Worm (Caenorhabditis elegans) whole organism, midembryonic: Measurements from ENCODE around the gene hmp-1.

ENCODE experiments used
- T22C8.4 ChIP-seq: fragments of 200-800 bp; sonication (Bioruptor generic); IDR thresholded peaks from 2 replicates; pipeline ENCODE4 v1.3.6; 2022; ENCODE audit warnings: missing genetic modification characterization, missing compliant biosample characterization
- cog-1 ChIP-seq: sonication (generic microtip); optimal IDR thresholded peaks from 2 replicates; lab custom pipeline; 2016; ENCODE audit warnings: missing genetic modification characterization, missing compliant biosample characterization
- flt-1 ChIP-seq: fragments of 200-800 bp; sonication (Bioruptor generic); IDR thresholded peaks from 2 replicates; pipeline ENCODE4 v1.3.6; 2022; ENCODE audit warnings: missing genetic modification characterization, missing compliant biosample characterization
- klf-2 ChIP-seq: fragments of 200-800 bp; sonication (Bioruptor generic); conservative IDR thresholded peaks from 2 replicates; pipeline ENCODE4 v1.3.6; 2022; ENCODE audit warnings: missing genetic modification reagents, missing genetic modification characterization, missing compliant biosample characterization
- med-1 ChIP-seq: sonication (generic microtip); optimal IDR thresholded peaks from 2 replicates; lab custom pipeline; 2017; ENCODE audit warnings: missing genetic modification characterization, mild to moderate bottlenecking, missing compliant biosample characterization, antibody characterized with exemption, missing genetic modification reagents; ENCODE audit not compliant: insufficient read depth
- ref-1 ChIP-seq: fragments of 200-800 bp; sonication (Bioruptor generic); conservative IDR thresholded peaks from 2 replicates; pipeline ENCODE4 v1.3.6; 2022; ENCODE audit warnings: missing genetic modification reagents, missing genetic modification characterization, missing compliant biosample characterization
- tab-1 ChIP-seq: fragments of 200-800 bp; sonication (Bioruptor generic); IDR thresholded peaks from 2 replicates; pipeline ENCODE4 v1.3.6; 2022; ENCODE audit warnings: missing genetic modification characterization, missing compliant biosample characterization
- ztf-23 ChIP-seq: fragments of 200-800 bp; sonication (Bioruptor generic); IDR thresholded peaks from 2 replicates; pipeline ENCODE4 v1.3.6; 2022; ENCODE audit warnings: missing genetic modification reagents, missing genetic modification characterization, missing compliant biosample characterization
- ztf-29 ChIP-seq: fragments of 200-800 bp; sonication (Bioruptor generic); IDR thresholded peaks from 2 replicates; pipeline ENCODE4 v1.3.6; 2022; ENCODE audit warnings: missing genetic modification reagents, missing genetic modification characterization, missing compliant biosample characterization

The hmp-1 gene

ce11 chrV:11829282-11829681, 16.4 kb upstream of the hmp-1 start, which contains the start of gene col-158:
Gene col-158, plus strand, starts transcription at chrV:11829582.
- TF ChIP-seq ztf-23 (GFP tag; lab: Robert Waterston, UW) (no peak), flt-1 (GFP tag; lab: Robert Waterston, UW) (no peak), T22C8.4 (GFP tag; lab: Robert Waterston, UW) (no peak), ztf-29 (GFP tag; lab: Robert Waterston, UW) (no peak), klf-2 (GFP tag; lab: Robert Waterston, UW) (no peak), tab-1 (GFP tag; lab: Robert Waterston, UW) (no peak), med-1 (GFP tag; lab: Kevin White, UChicago) (no peak), ref-1 (no peak), cog-1 (tag; lab: Kevin White, UChicago) (no peak)

- TF ChIP-seq cog-1 (tag; lab: Kevin White, UChicago) (no peak), tab-1 (GFP tag; lab: Robert Waterston, UW) (no peak), T22C8.4 (GFP tag; lab: Robert Waterston, UW) (no peak), flt-1 (GFP tag; lab: Robert Waterston, UW) (no peak), klf-2 (GFP tag; lab: Robert Waterston, UW) (no peak), ztf-29 (GFP tag; lab: Robert Waterston, UW) (no peak), med-1 (GFP tag; lab: Kevin White, UChicago) (no peak), ref-1 (no peak), ztf-23 (GFP tag; lab: Robert Waterston, UW) (no peak)
These were observed 12.4 kb upstream of the hmp-1 start, which contains the start of gene pho-8 for ce11 chrV:11833319-11833718. Gene pho-8, plus strand, starts transcription at chrV:11833619.

- no peak for TF ChIP-seq cog-1 (tag; lab: Kevin White, UChicago)
- TF ChIP-seq med-1 (GFP tag; lab: Kevin White, UChicago): no peak
- no peak for TF ChIP-seq tab-1 (GFP tag; lab: Robert Waterston, UW)
- TF ChIP-seq ref-1: no peak
- no peak for TF ChIP-seq ztf-29 (GFP tag; lab: Robert Waterston, UW)
- no peak for TF ChIP-seq flt-1 (GFP tag; lab: Robert Waterston, UW)
- no peak for TF ChIP-seq T22C8.4 (GFP tag; lab: Robert Waterston, UW)
- TF ChIP-seq klf-2 (GFP tag; lab: Robert Waterston, UW): no peak
- TF ChIP-seq ztf-23 (GFP tag; lab: Robert Waterston, UW): no peak
These were observed 9.6 kb upstream of the hmp-1 start, which contains the start of gene R13H4.2 for ce11 chrV:11836073-11836472. Gene R13H4.2, plus strand, starts transcription at chrV:11836391.

- TF ChIP-seq klf-2 (GFP tag; lab: Robert Waterston, UW) (no peak), ztf-29 (GFP tag; lab: Robert Waterston, UW) (no peak), flt-1 (GFP tag; lab: Robert Waterston, UW) (no peak), ztf-23 (GFP tag; lab: Robert Waterston, UW) (no peak), med-1 (GFP tag; lab: Kevin White, UChicago) (no peak), cog-1 (tag; lab: Kevin White, UChicago) (no peak), T22C8.4 (GFP tag; lab: Robert Waterston, UW) (no peak), ref-1 (no peak), tab-1 (GFP tag; lab: Robert Waterston, UW) (no peak)
These were observed 6.5 kb upstream of the hmp-1 start, which contains the start of gene idpb-5 for ce11 chrV:11839220-11839619. Gene idpb-5, plus strand, starts transcription at chrV:11839520.

ce11 chrV:11843678-11844366, 1.8 kb upstream of the hmp-1 start, which contains the start of gene nphp-4:
Gene nphp-4, minus strand, starts transcription at chrV:11843728.
- TF ChIP-seq flt-1 (GFP tag; lab: Robert Waterston, UW) (no peak), cog-1 (tag; lab: Kevin White, UChicago) (no peak), ztf-23 (GFP tag; lab: Robert Waterston, UW) (no peak), tab-1 (GFP tag; lab: Robert Waterston, UW) (no peak), med-1 (GFP tag; lab: Kevin White, UChicago) (no peak)

ce11 chrV:11844828-11845227, 843 bp upstream of the hmp-1 start:
- TF ChIP-seq cog-1 (tag; lab: Kevin White, UChicago): peak; percentile 48
- no peak for TF ChIP-seq ref-1
- TF ChIP-seq tab-1 (GFP tag; lab: Robert Waterston, UW): peak; percentile 68; the same call in 1 of the 2 replicates
- TF ChIP-seq ztf-23 (GFP tag; lab: Robert Waterston, UW): no peak
- no peak for TF ChIP-seq T22C8.4 (GFP tag; lab: Robert Waterston, UW)

- TF ChIP-seq klf-2 (GFP tag; lab: Robert Waterston, UW): no peak
- no peak for TF ChIP-seq tab-1 (GFP tag; lab: Robert Waterston, UW)
- no peak for TF ChIP-seq ztf-23 (GFP tag; lab: Robert Waterston, UW)
- no peak for TF ChIP-seq cog-1 (tag; lab: Kevin White, UChicago)
- TF ChIP-seq med-1 (GFP tag; lab: Kevin White, UChicago): no peak
- TF ChIP-seq T22C8.4 (GFP tag; lab: Robert Waterston, UW): no peak
- no peak for TF ChIP-seq ztf-29 (GFP tag; lab: Robert Waterston, UW)
- TF ChIP-seq ref-1: no peak
These were observed 1.3 kb downstream of the hmp-1 start for ce11 chrV:11846969-11847368.

ce11 chrV:11849408-11849807, 3.7 kb downstream of the hmp-1 start:
- no peak for TF ChIP-seq ztf-29 (GFP tag; lab: Robert Waterston, UW)

- TF ChIP-seq med-1 (GFP tag; lab: Kevin White, UChicago): no peak
- no peak for TF ChIP-seq cog-1 (tag; lab: Kevin White, UChicago)
- TF ChIP-seq flt-1 (GFP tag; lab: Robert Waterston, UW): no peak
- no peak for TF ChIP-seq ztf-23 (GFP tag; lab: Robert Waterston, UW)
- TF ChIP-seq klf-2 (GFP tag; lab: Robert Waterston, UW): no peak
- TF ChIP-seq ref-1: no peak
- no peak for TF ChIP-seq T22C8.4 (GFP tag; lab: Robert Waterston, UW)
- TF ChIP-seq ztf-29 (GFP tag; lab: Robert Waterston, UW): no peak
- no peak for TF ChIP-seq tab-1 (GFP tag; lab: Robert Waterston, UW)
These were observed 6.6 kb downstream of the hmp-1 start for ce11 chrV:11852305-11852704.
